Worm (Caenorhabditis elegans) whole organism, L4 larva: ENCODE results near the gene ceh-90.
A peak's percentile ranks its signal among the peaks of the same experiment; 100 is the strongest.

ENCODE experiments used
- F37D6.2 ChIP-seq: sonication (generic microtip); optimal IDR thresholded peaks from 2 replicates; lab custom pipeline; 2016; ENCODE audit warnings: mild to moderate bottlenecking, missing genetic modification characterization, missing compliant biosample characterization
- ZK546.5 ChIP-seq, 2 experiments: sonication (generic microtip); optimal IDR thresholded peaks; 2 replicates each; lab custom pipeline; 2017; ENCODE audit warnings: missing biosample characterization in 2 of 2, missing genetic modification characterization in 2 of 2
- ama-1 ChIP-seq: fragments of 150-350 bp; optimal IDR thresholded peaks from 2 replicates; lab custom pipeline; 2014; ENCODE audit warnings: inconsistent platforms, mixed read lengths
- attf-4 ChIP-seq: sonication (generic microtip); optimal IDR thresholded peaks from 3 replicates; lab custom pipeline; 2017; ENCODE audit warnings: missing biosample characterization, missing genetic modification characterization
- ces-1 ChIP-seq: fragments of 150-350 bp; sonication (generic microtip); optimal IDR thresholded peaks from 4 replicates; lab custom pipeline; 2014; ENCODE audit warnings: missing biosample characterization, missing genetic modification reagents, missing genetic modification characterization
- dmd-6 ChIP-seq: fragments of 200-800 bp; sonication (Bioruptor generic); IDR thresholded peaks from 2 replicates; pipeline ENCODE4 v1.3.6; 2022; ENCODE audit warnings: missing genetic modification reagents, missing genetic modification characterization, missing compliant biosample characterization
- jun-1 ChIP-seq: fragments of 150-350 bp; optimal IDR thresholded peaks from 2 replicates; lab custom pipeline; 2014; ENCODE audit warnings: missing biosample characterization, missing genetic modification reagents, missing genetic modification characterization
- mdl-1 ChIP-seq, 2 experiments: fragments of 150-350 bp in 1 of 2; sonication (generic microtip) in 1 of 2; optimal IDR thresholded peaks; 2 replicates each; lab custom pipeline; 2014 to 2017; ENCODE audit warnings: missing biosample characterization in 2 of 2, missing genetic modification characterization in 2 of 2
- nhr-11 ChIP-seq: fragments of 150-350 bp; optimal IDR thresholded peaks from 2 replicates; lab custom pipeline; 2014; ENCODE audit warnings: missing biosample characterization, missing genetic modification characterization
- nhr-77 ChIP-seq: fragments of 150-350 bp; optimal IDR thresholded peaks from 2 replicates; lab custom pipeline; 2014; ENCODE audit warnings: missing biosample characterization, missing genetic modification characterization
- pha-4 ChIP-seq, 2 experiments: fragments of 150-350 bp in 1 of 2; fragments of 200-800 bp in 1 of 2; sonication (Bioruptor generic) in 1 of 2; IDR thresholded peaks in 1 of 2; optimal IDR thresholded peaks in 1 of 2; 2 replicates each; pipeline versions ENCODE4 v1.3.6 to Lab custom; 2014 to 2022; ENCODE audit warnings: missing genetic modification characterization in 2 of 2, missing genetic modification reagents in 2 of 2, missing biosample characterization in 1 of 2, missing compliant biosample characterization in 1 of 2
- saeg-2 ChIP-seq: fragments of 200-800 bp; sonication (Bioruptor generic); IDR thresholded peaks from 2 replicates; pipeline ENCODE4 v1.3.6; 2022; ENCODE audit warnings: missing genetic modification reagents, missing genetic modification characterization, missing compliant biosample characterization
- tra-1 ChIP-seq: fragments of 200-800 bp; sonication (Bioruptor generic); IDR thresholded peaks from 2 replicates; pipeline ENCODE4 v1.3.6; 2022; ENCODE audit warnings: missing genetic modification reagents, missing genetic modification characterization, missing compliant biosample characterization

DNA sequence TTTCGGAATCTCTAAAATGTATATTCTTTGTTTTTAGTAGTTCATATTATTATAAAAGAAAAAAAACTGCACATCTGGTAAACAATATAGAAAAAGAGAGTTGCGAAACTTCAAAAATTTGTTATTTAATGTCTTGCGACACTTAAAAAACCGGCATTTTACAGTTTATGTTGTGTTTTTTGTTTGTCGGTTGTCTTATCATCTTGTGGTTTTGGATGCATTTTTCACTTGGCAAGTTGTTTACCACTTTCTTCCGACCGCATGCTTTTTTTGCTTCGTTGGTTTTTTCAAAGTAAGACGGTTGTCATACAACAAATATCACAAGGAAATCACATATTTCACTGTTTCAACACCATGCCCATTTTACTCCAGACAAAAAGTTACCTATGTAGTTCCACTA is 11.2 kb downstream of the ceh-90 start:
- no peak for TF ChIP-seq nhr-11 (tag; lab: Kevin White, UChicago)
- TF ChIP-seq saeg-2 (GFP tag; lab: Robert Waterston, UW): no peak
- no peak for TF ChIP-seq ZK546.5 (tag; optimal IDR thresholded peaks at IDR 0.05; lab: Kevin White, UChicago)
- TF ChIP-seq tra-1 (GFP tag; lab: Robert Waterston, UW): no peak
- peak in 1 of 2 experiments; percentile 58 for TF ChIP-seq mdl-1 (tag; optimal IDR thresholded peaks at IDR 0.05; lab: Kevin White, UChicago)
- TF ChIP-seq ama-1 (lab: Kevin White, UChicago): no peak
- TF ChIP-seq jun-1 (tag; lab: Kevin White, UChicago): no peak
- no peak for TF ChIP-seq pha-4 (GFP tag; IDR thresholded peaks at IDR 0.05; lab: Robert Waterston, UW)
- TF ChIP-seq pha-4 (tag; optimal IDR thresholded peaks at IDR 0.05; lab: Kevin White, UChicago): no peak
- TF ChIP-seq nhr-77 (tag; lab: Kevin White, UChicago): peak; percentile 43
- no peak for TF ChIP-seq F37D6.2 (tag; lab: Kevin White, UChicago)
- TF ChIP-seq attf-4 (tag; lab: Kevin White, UChicago): no peak
- TF ChIP-seq ces-1 (GFP tag; lab: Kevin White, UChicago): no peak
- 0 out of 2 replicates have a peak, but pooled peaks have one; percentile 17 for TF ChIP-seq dmd-6 (GFP tag; lab: Robert Waterston, UW)
